Worm (Caenorhabditis elegans) whole organism, L4/young adult: Measurements from ENCODE around the gene clec-214.

ENCODE experiments used
- W03F9.2 ChIP-seq: fragments of 150-350 bp; optimal IDR thresholded peaks from 2 replicates; lab custom pipeline; 2014; ENCODE audit warnings: missing biosample characterization, missing genetic modification characterization
- dao-5 ChIP-seq: sonication (generic microtip); optimal IDR thresholded peaks from 2 replicates; lab custom pipeline; 2016; ENCODE audit warnings: missing genotype, missing genetic modification characterization, moderate library complexity, missing compliant biosample characterization
- him-1 ChIP-seq: sonication (generic microtip); optimal IDR thresholded peaks from 2 replicates; lab custom pipeline; 2016; ENCODE audit warnings: missing genotype, missing genetic modification reagents, missing genetic modification characterization, missing compliant biosample characterization

DNA sequence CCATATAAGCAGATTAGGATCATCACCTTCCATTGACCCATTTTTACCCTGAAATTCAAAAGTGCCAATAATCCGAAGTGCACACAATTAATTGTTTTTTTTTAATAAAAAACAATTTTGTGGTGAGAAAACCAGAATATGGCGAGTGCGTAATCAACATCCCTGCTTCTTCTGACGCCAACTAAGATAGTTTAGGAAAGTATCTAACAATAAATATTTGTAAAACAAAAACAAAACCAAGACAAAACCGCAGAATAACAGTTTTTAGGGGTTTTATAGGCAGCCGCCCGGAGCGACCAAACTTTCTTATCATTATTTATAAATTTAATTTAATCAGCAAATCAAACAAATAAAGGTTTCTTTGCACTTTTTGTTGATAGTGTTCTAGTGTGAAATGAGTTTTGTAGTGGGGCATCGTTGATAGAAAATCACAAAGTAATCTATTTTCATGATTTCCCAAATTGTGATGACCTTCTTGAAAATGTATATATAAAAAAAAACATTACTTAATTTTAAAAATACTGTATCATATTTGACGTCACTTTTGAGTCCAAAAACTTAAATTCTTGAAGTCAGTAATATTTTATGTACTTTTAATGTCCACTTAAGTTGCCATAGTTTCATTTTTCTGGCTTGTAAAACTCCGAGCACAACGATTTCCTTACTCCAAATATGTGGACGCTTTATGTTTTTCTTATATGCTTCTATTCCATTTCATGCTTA lies at the start of gene clec-214, which contains the start of gene folt-3:
- TF ChIP-seq him-1 (tag; lab: Kevin White, UChicago) (no peak), dao-5 (tag; lab: Kevin White, UChicago) (no peak), W03F9.2 (tag; lab: Kevin White, UChicago) (no peak)
